Fruit fly (Drosophila melanogaster) S2 (cell line): ENCODE measurements around the gene CG7031.

Experiments used
- CG8478 ChIP-seq: fragments of >200 bp; optimal IDR thresholded peaks from 2 replicates; lab custom pipeline; 2018
- CTCF ChIP-seq, 2 experiments: fragments of >200 bp; optimal IDR thresholded peaks; 2 replicates each; lab custom pipeline; 2018

DNA sequence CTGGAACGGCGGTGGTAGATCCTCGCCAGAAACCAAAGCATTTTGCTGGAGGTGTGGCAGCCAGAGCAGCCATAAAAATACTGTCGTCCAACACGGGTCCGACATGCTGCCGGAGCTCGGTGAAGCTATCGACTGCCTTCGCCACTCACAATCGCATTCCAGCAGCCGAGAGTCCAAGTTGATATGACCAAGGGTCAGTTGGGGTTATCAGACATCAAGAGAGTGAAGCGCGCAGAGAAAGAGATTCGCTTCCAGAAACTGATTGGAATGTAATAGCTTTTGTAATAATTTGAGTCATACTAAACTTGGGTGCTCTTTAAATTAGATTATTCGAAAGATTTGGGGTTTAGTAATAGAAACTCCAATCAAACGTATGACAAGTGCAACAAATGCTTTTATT, 40.5 kb upstream of the CG7031 start, which contains the start of gene Nepl14:
- TF ChIP-seq CG8478 (lab: Kevin White, UChicago) (no peak), CTCF (optimal IDR thresholded peaks at IDR 0.05; lab: Kevin White, UChicago) (no peak)
